Fruit fly (Drosophila melanogaster) whole organism, prepupa: ENCODE measurements around the gene RPA3.

Experiments
- CG6792 ChIP-seq: fragments of 200-800 bp; sonication (Bioruptor generic); optimal IDR thresholded peaks from 3 replicates; lab custom pipeline; 2016; ENCODE audit warnings: missing biosample characterization, missing genetic modification characterization
- acj6 ChIP-seq: fragments of 200-800 bp; sonication (Bioruptor generic); optimal IDR thresholded peaks from 3 replicates; lab custom pipeline; 2016; ENCODE audit warnings: missing biosample characterization, missing genetic modification characterization
- dsx ChIP-seq: fragments of 200-800 bp; optimal IDR thresholded peaks from 3 replicates; lab custom pipeline; 2019; ENCODE audit warnings: missing biosample characterization, mild to moderate bottlenecking, missing genetic modification characterization, moderate library complexity; ENCODE audit not compliant: poor library complexity, severe bottlenecking
- net ChIP-seq: fragments of 200-800 bp; sonication (Bioruptor generic); optimal IDR thresholded peaks from 3 replicates; lab custom pipeline; 2016; ENCODE audit warnings: missing biosample characterization, missing genetic modification characterization

- no peak for TF ChIP-seq net (GFP tag; lab: Kevin White, UChicago)
- no peak for TF ChIP-seq acj6 (GFP tag; lab: Kevin White, UChicago)
- no peak for TF ChIP-seq CG6792 (GFP tag; lab: Kevin White, UChicago)
- TF ChIP-seq dsx, result no peak
These were observed 43.2 kb downstream of the RPA3 start, which contains the start of the genes Kmn1 and Reepl1 for dm6 chrX:11572270-11572914.
